Worm (Caenorhabditis elegans) whole organism, mixed stage, embryonic: Measurements from ENCODE around the gene spin-3.

Source experiments
- M03D4.4 ChIP-seq: sonication (generic microtip); optimal IDR thresholded peaks from 2 replicates; lab custom pipeline; 2017; ENCODE audit warnings: mild to moderate bottlenecking, missing genetic modification characterization, missing compliant biosample characterization
- bed-3 ChIP-seq: fragments of 200-800 bp; sonication (Bioruptor generic); optimal IDR thresholded peaks from 3 replicates; lab custom pipeline; 2018; ENCODE audit warnings: mild to moderate bottlenecking, missing genetic modification characterization, moderate library complexity, missing compliant biosample characterization
- blmp-1 ChIP-seq: fragments of 150-350 bp; optimal IDR thresholded peaks from 2 replicates; lab custom pipeline; 2014; ENCODE audit warnings: missing biosample characterization, missing genetic modification characterization
- ceh-39 ChIP-seq: fragments of 150-350 bp; optimal IDR thresholded peaks from 2 replicates; lab custom pipeline; 2014; ENCODE audit warnings: missing biosample characterization, missing genetic modification characterization
- ceh-43 ChIP-seq: fragments of 200-800 bp; sonication (Bioruptor generic); optimal IDR thresholded peaks from 2 replicates; lab custom pipeline; 2018; ENCODE audit warnings: mild to moderate bottlenecking, missing genetic modification characterization, moderate library complexity, missing compliant biosample characterization
- ceh-83 ChIP-seq: fragments of 200-800 bp; sonication (Bioruptor generic); optimal IDR thresholded peaks from 2 replicates; lab custom pipeline; 2018; ENCODE audit warnings: mild to moderate bottlenecking, missing genetic modification characterization, missing compliant biosample characterization
- ces-1 ChIP-seq: fragments of 150-350 bp; optimal IDR thresholded peaks from 2 replicates; lab custom pipeline; 2014; ENCODE audit warnings: missing biosample characterization, missing genetic modification reagents, missing genetic modification characterization
- cnd-1 ChIP-seq: fragments of 200-800 bp; sonication (Bioruptor generic); optimal IDR thresholded peaks from 2 replicates; lab custom pipeline; 2018; ENCODE audit warnings: mild to moderate bottlenecking, missing genetic modification characterization, missing compliant biosample characterization
- drap-1 ChIP-seq: fragments of 200-800 bp; sonication (Bioruptor generic); optimal IDR thresholded peaks from 3 replicates; lab custom pipeline; 2018; ENCODE audit warnings: mild to moderate bottlenecking, missing genetic modification characterization, missing compliant biosample characterization
- elt-1 ChIP-seq: sonication (generic microtip); optimal IDR thresholded peaks from 2 replicates; lab custom pipeline; 2017; ENCODE audit warnings: missing genetic modification characterization, mild to moderate bottlenecking, missing compliant biosample characterization, antibody characterized with exemption, moderate library complexity, borderline replicate concordance; ENCODE audit not compliant: insufficient read depth
- elt-3 ChIP-seq: fragments of 150-350 bp; optimal IDR thresholded peaks from 2 replicates; lab custom pipeline; 2014; ENCODE audit warnings: missing biosample characterization, missing genetic modification characterization
- flh-1 ChIP-seq: fragments of 200-800 bp; sonication (Bioruptor generic); optimal IDR thresholded peaks from 2 replicates; lab custom pipeline; 2018; ENCODE audit warnings: mild to moderate bottlenecking, missing genetic modification characterization, moderate library complexity, missing compliant biosample characterization
- ham-2 ChIP-seq: fragments of 200-800 bp; sonication (Bioruptor generic); optimal IDR thresholded peaks from 2 replicates; lab custom pipeline; 2018; ENCODE audit warnings: mild to moderate bottlenecking, missing genetic modification characterization, missing compliant biosample characterization
- hlh-1 ChIP-seq: fragments of 150-350 bp; optimal IDR thresholded peaks from 2 replicates; lab custom pipeline; 2014; ENCODE audit warnings: missing biosample characterization, missing genetic modification reagents, missing genetic modification characterization
- lin-13 ChIP-seq: fragments of 150-350 bp; optimal IDR thresholded peaks from 2 replicates; lab custom pipeline; 2014; ENCODE audit warnings: missing biosample characterization, missing genetic modification characterization
- lin-32 ChIP-seq: fragments of 200-800 bp; sonication (Bioruptor generic); optimal IDR thresholded peaks from 2 replicates; lab custom pipeline; 2018; ENCODE audit warnings: mild to moderate bottlenecking, missing genetic modification characterization, missing compliant biosample characterization
- lsy-2 ChIP-seq: fragments of 150-350 bp; optimal IDR thresholded peaks from 2 replicates; lab custom pipeline; 2014; ENCODE audit warnings: missing biosample characterization, missing genetic modification characterization
- mab-5 ChIP-seq: fragments of 150-350 bp; optimal IDR thresholded peaks from 2 replicates; lab custom pipeline; 2014; ENCODE audit warnings: missing biosample characterization, missing genetic modification characterization
- mep-1 ChIP-seq: fragments of 150-350 bp; optimal IDR thresholded peaks from 2 replicates; lab custom pipeline; 2017; ENCODE audit warnings: missing biosample characterization, missing genetic modification reagents, missing genetic modification characterization, inconsistent platforms
- mls-2 ChIP-seq: sonication (generic microtip); optimal IDR thresholded peaks from 2 replicates; lab custom pipeline; 2016; ENCODE audit warnings: mild to moderate bottlenecking, missing genetic modification characterization, moderate library complexity, missing compliant biosample characterization
- nhr-12 ChIP-seq: fragments of 150-350 bp; optimal IDR thresholded peaks from 2 replicates; lab custom pipeline; 2014; ENCODE audit warnings: missing biosample characterization, missing genetic modification characterization
- nhr-2 ChIP-seq: fragments of 150-350 bp; optimal IDR thresholded peaks from 2 replicates; lab custom pipeline; 2014; ENCODE audit warnings: missing biosample characterization, missing genetic modification characterization
- nhr-237 ChIP-seq: fragments of 150-350 bp; optimal IDR thresholded peaks from 2 replicates; lab custom pipeline; 2014; ENCODE audit warnings: missing biosample characterization, missing genetic modification characterization
- nhr-28 ChIP-seq: fragments of 150-350 bp; optimal IDR thresholded peaks from 2 replicates; lab custom pipeline; 2014; ENCODE audit warnings: missing biosample characterization, missing genetic modification characterization
- nhr-76 ChIP-seq: sonication (generic microtip); optimal IDR thresholded peaks from 2 replicates; lab custom pipeline; 2017; ENCODE audit warnings: missing biosample characterization, missing genetic modification characterization
- pha-4 ChIP-seq: fragments of 150-350 bp; optimal IDR thresholded peaks from 2 replicates; lab custom pipeline; 2018; ENCODE audit warnings: missing biosample characterization, missing genetic modification reagents, missing genetic modification characterization
- sem-2 ChIP-seq: fragments of 200-800 bp; sonication (Bioruptor generic); optimal IDR thresholded peaks from 2 replicates; lab custom pipeline; 2018; ENCODE audit warnings: mild to moderate bottlenecking, missing genetic modification characterization, missing compliant biosample characterization
- sptf-1 ChIP-seq: sonication (generic microtip); optimal IDR thresholded peaks from 2 replicates; lab custom pipeline; 2017; ENCODE audit warnings: mild to moderate bottlenecking, missing genetic modification characterization, moderate library complexity, missing compliant biosample characterization
- tbx-8 ChIP-seq: fragments of 200-800 bp; sonication (Bioruptor generic); optimal IDR thresholded peaks from 2 replicates; lab custom pipeline; 2018; ENCODE audit warnings: mild to moderate bottlenecking, missing genetic modification characterization, moderate library complexity, missing compliant biosample characterization
- unc-39 ChIP-seq: fragments of 150-350 bp; optimal IDR thresholded peaks from 2 replicates; lab custom pipeline; 2014; ENCODE audit warnings: missing biosample characterization, missing genetic modification characterization
- unc-62 ChIP-seq: fragments of 150-350 bp; optimal IDR thresholded peaks from 2 replicates; lab custom pipeline; 2014; ENCODE audit warnings: missing biosample characterization, missing genetic modification reagents, missing genetic modification characterization
- zip-8 ChIP-seq: fragments of 150-350 bp; optimal IDR thresholded peaks from 2 replicates; lab custom pipeline; 2014; ENCODE audit warnings: missing biosample characterization, missing genetic modification characterization
- ztf-11 ChIP-seq: fragments of 150-350 bp; optimal IDR thresholded peaks from 2 replicates; lab custom pipeline; 2014; ENCODE audit warnings: missing biosample characterization, missing genetic modification characterization

Gene spin-3

ce11 chrX:13110004-13110403 lies 20.0 kb upstream of the spin-3 start:
- TF ChIP-seq nhr-28 (tag; lab: Kevin White, UChicago) (no peak), nhr-76 (tag; lab: Kevin White, UChicago) (no peak), drap-1 (GFP tag; lab: Kevin White, UChicago) (no peak), ztf-11 (tag; lab: Kevin White, UChicago) (no peak), elt-1 (no peak), ham-2 (GFP tag; lab: Kevin White, UChicago) (no peak), hlh-1 (tag; lab: Kevin White, UChicago) (no peak), mls-2 (tag; lab: Kevin White, UChicago) (no peak), zip-8 (tag; lab: Kevin White, UChicago) (no peak), blmp-1 (tag; lab: Kevin White, UChicago) (no peak), lin-32 (GFP tag; lab: Kevin White, UChicago) (no peak), flh-1 (GFP tag; lab: Kevin White, UChicago) (no peak), ceh-39 (no peak), unc-39 (tag; lab: Kevin White, UChicago) (no peak), sem-2 (GFP tag; lab: Kevin White, UChicago) (no peak), tbx-8 (GFP tag; lab: Kevin White, UChicago) (no peak), ceh-83 (no peak), lin-13 (tag; lab: Kevin White, UChicago) (no peak), bed-3 (GFP tag; lab: Kevin White, UChicago) (no peak)

ce11 chrX:13112664-13113063 lies 17.4 kb upstream of the spin-3 start:
- no peak for TF ChIP-seq nhr-28 (tag; lab: Kevin White, UChicago)
- no peak for TF ChIP-seq M03D4.4 (tag; lab: Kevin White, UChicago)
- no peak for TF ChIP-seq mep-1
- no peak for TF ChIP-seq tbx-8 (GFP tag; lab: Kevin White, UChicago)
- TF ChIP-seq flh-1 (GFP tag; lab: Kevin White, UChicago), result no peak
- no peak for TF ChIP-seq ceh-39
- TF ChIP-seq sptf-1, result no peak
- TF ChIP-seq lsy-2 (tag; lab: Kevin White, UChicago), result no peak
- no peak for TF ChIP-seq nhr-12 (tag; lab: Kevin White, UChicago)
- no peak for TF ChIP-seq elt-3

ce11 chrX:13113457-13113856 lies 16.6 kb upstream of the spin-3 start, which contains the start of gene F17H10.2:
Gene F17H10.2, plus strand, starts transcription at chrX:13113772.
- no peak for TF ChIP-seq nhr-237 (tag; lab: Kevin White, UChicago)
- TF ChIP-seq mab-5 (tag; lab: Kevin White, UChicago), result no peak
- no peak for TF ChIP-seq ceh-83
- no peak for TF ChIP-seq elt-3
- no peak for TF ChIP-seq sptf-1
- TF ChIP-seq nhr-28 (tag; lab: Kevin White, UChicago), result no peak
- no peak for TF ChIP-seq nhr-12 (tag; lab: Kevin White, UChicago)
- TF ChIP-seq cnd-1 (tag; lab: Kevin White, UChicago), result no peak
- TF ChIP-seq elt-1, result no peak
- TF ChIP-seq drap-1 (GFP tag; lab: Kevin White, UChicago), result no peak
- no peak for TF ChIP-seq lsy-2 (tag; lab: Kevin White, UChicago)
- no peak for TF ChIP-seq mep-1
- TF ChIP-seq mls-2 (tag; lab: Kevin White, UChicago), result no peak
- TF ChIP-seq zip-8 (tag; lab: Kevin White, UChicago), result no peak
- no peak for TF ChIP-seq unc-62 (GFP tag; lab: Kevin White, UChicago)
- TF ChIP-seq sem-2 (GFP tag; lab: Kevin White, UChicago), result no peak
- TF ChIP-seq, all 35 proteins: peak for 0

ce11 chrX:13115694-13116093 lies 14.4 kb upstream of the spin-3 start:
- no peak for TF ChIP-seq elt-1
- no peak for TF ChIP-seq ceh-43 (GFP tag; lab: Kevin White, UChicago)
- no peak for TF ChIP-seq hlh-1 (tag; lab: Kevin White, UChicago)

- TF ChIP-seq pha-4 (no peak), nhr-2 (no peak), ces-1 (GFP tag; lab: Kevin White, UChicago) (no peak), nhr-76 (tag; lab: Kevin White, UChicago) (no peak), ceh-83 (no peak), ztf-11 (tag; lab: Kevin White, UChicago) (no peak)
- TF ChIP-seq, all 35 proteins: peak for 0
These were observed 13.7 kb upstream of the spin-3 start for ce11 chrX:13116380-13116779.
